Worm (Caenorhabditis elegans): ENCODE results near the gene Y59H11AM.4.
A peak's percentile ranks its signal among the peaks of the same experiment; 100 is the strongest.

Y59H11AM.4 gene

DNA sequence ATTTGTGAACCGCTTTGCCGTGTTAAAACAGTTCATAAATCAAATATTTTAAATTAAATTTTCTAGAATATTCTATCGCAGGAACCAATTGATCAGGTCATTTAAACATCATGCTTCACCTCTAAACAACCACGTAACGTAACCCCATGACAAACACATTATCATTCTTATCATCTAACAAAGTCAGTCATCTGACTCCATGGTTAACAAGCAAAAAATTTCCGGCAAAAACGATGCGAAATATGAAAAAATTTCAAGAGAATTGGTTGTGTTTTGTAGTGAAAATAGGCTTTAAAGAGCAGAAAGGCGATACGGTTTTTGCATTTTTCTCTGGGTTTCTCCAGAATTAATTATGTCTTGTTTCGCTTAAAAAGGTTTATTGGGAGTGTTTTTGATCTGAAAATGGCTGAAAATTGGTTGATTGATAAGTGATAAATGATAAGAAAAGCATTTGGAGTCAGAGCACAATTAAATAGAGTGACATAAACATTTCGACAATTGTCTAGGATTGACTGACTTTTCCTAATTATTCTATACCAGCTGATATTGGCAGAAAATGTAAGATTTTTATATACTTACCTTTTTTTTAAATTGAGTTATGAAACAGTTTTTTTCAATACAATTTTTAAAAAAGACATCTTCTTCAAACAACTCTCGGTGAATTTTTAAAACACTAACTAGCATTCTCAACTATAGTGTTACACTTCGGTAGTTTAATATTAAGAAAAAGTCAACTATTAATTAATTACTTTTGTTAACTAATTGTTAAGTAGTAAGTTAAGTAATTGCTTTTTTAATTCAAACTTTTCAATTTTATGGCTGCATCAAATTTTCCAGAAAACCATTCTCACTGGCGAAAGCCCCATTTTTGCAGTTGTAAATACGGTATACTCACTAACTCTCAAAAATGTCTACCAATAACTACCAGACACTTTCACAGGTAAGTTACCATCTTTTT is 15.2 kb upstream of the Y59H11AM.4 start, which contains the start of gene catp-7 (continued):
- TF ChIP-seq F49E8.2 (tag; optimal IDR thresholded peaks at IDR 0.05; ENCODE audit: borderline replicate concordance) (no peak), mep-1 (tag; optimal IDR thresholded peaks at IDR 0.05) (no peak), unc-39 (tag; optimal IDR thresholded peaks at IDR 0.05) (no peak), nhr-237 (tag; optimal IDR thresholded peaks at IDR 0.05) (no peak), nhr-111 (GFP tag; optimal IDR thresholded peaks at IDR 0.05) (no peak), F44E2.7 (GFP tag; IDR thresholded peaks at IDR 0.05) (no peak), lin-29 (GFP tag; IDR thresholded peaks at IDR 0.05) (no peak), skn-1 (tag; optimal IDR thresholded peaks at IDR 0.05) (no peak), hif-1 (tag; optimal IDR thresholded peaks at IDR 0.05) (peak in 1 of 2 experiments; percentile 33), zip-11 (GFP tag; IDR thresholded peaks at IDR 0.05) (no peak), lim-7 (GFP tag; IDR thresholded peaks at IDR 0.05) (no peak), ceh-44 (GFP tag; IDR thresholded peaks at IDR 0.05) (no peak), mxl-3 (GFP tag; optimal IDR thresholded peaks at IDR 0.05) (no peak), ceh-20 (GFP tag; IDR thresholded peaks at IDR 0.05) (no peak), nhr-25 (tag; optimal IDR thresholded peaks at IDR 0.05; ENCODE audit: borderline replicate concordance, insufficient read depth) (no peak), D1046.2 (GFP tag; IDR thresholded peaks at IDR 0.05) (no peak), saeg-2 (GFP tag; IDR thresholded peaks at IDR 0.05) (no peak), nhr-6 (tag; optimal IDR thresholded peaks at IDR 0.05) (no peak), nhr-76 (tag; optimal IDR thresholded peaks at IDR 0.05) (no peak), R02D3.7 (tag; optimal IDR thresholded peaks at IDR 0.05) (no peak), fos-1 (tag; optimal IDR thresholded peaks at IDR 0.05) (no peak), gei-8 (GFP tag; optimal IDR thresholded peaks at IDR 0.05) (no peak), daf-12 (tag; optimal IDR thresholded peaks at IDR 0.05) (no peak), egl-43 (GFP tag; IDR thresholded peaks at IDR 0.05) (no peak), dmd-8 (GFP tag; IDR thresholded peaks at IDR 0.05) (no peak), nhr-48 (tag; optimal IDR thresholded peaks at IDR 0.05) (peak; percentile 39), Y105C5A.15 (GFP tag; IDR thresholded peaks at IDR 0.05) (no peak), ceh-62 (tag; optimal IDR thresholded peaks at IDR 0.05) (no peak), ces-1 (GFP tag; optimal IDR thresholded peaks at IDR 0.05) (no peak), lir-3 (tag; optimal IDR thresholded peaks at IDR 0.05) (no peak), sdz-12 (GFP tag; optimal IDR thresholded peaks at IDR 0.05) (no peak), Y5F2A.4 (GFP tag; optimal IDR thresholded peaks at IDR 0.05) (no peak), ztf-11 (tag; optimal IDR thresholded peaks at IDR 0.05) (no peak), Y75B8A.6 (GFP tag; IDR thresholded peaks at IDR 0.05) (no peak), lin-39 (tag; optimal IDR thresholded peaks at IDR 0.05) (no peak), tra-1 (GFP tag; IDR thresholded peaks at IDR 0.05) (0 out of 2 replicates have a peak, but pooled peaks have one; percentile 6), nhr-10 (tag; optimal IDR thresholded peaks at IDR 0.05) (peak; percentile 74), set-16 (GFP tag; IDR thresholded peaks at IDR 0.05) (no peak), pha-4 (GFP tag; IDR thresholded peaks at IDR 0.05) (no peak), pha-4 (tag; optimal IDR thresholded peaks at IDR 0.05) (no peak), duxl-1 (tag; optimal IDR thresholded peaks at IDR 0.05; ENCODE audit: poor library complexity) (no peak), attf-4 (tag; optimal IDR thresholded peaks at IDR 0.05) (no peak), vab-7 (GFP tag; IDR thresholded peaks at IDR 0.05) (no peak), tag-97 (GFP tag; IDR thresholded peaks at IDR 0.05) (no peak), T20F7.1 (GFP tag; optimal IDR thresholded peaks at IDR 0.05) (peak; percentile 36), aha-1 (tag) (peak; percentile 38), nhr-41 (GFP tag; IDR thresholded peaks at IDR 0.05) (no peak), hlh-11 (tag; optimal IDR thresholded peaks at IDR 0.05) (peak; percentile 77), T26A8.4 (GFP tag; IDR thresholded peaks at IDR 0.05) (no peak), zfp-3 (GFP tag; conservative IDR thresholded peaks at IDR 0.05) (no peak)
